Worm (Caenorhabditis elegans) whole organism, young adult: ENCODE data around the gene dhs-14.

ENCODE experiments used
- F22D6.2 ChIP-seq: sonication (generic microtip); optimal IDR thresholded peaks from 2 replicates; lab custom pipeline; 2016; ENCODE audit warnings: mild to moderate bottlenecking, missing genetic modification characterization, missing compliant biosample characterization
- K12H6.12 ChIP-seq: fragments of 200-800 bp; sonication (Bioruptor generic); optimal IDR thresholded peaks from 2 replicates; lab custom pipeline; 2018; ENCODE audit warnings: mild to moderate bottlenecking, missing genetic modification characterization, missing compliant biosample characterization
- athp-1 ChIP-seq: sonication (generic microtip); optimal IDR thresholded peaks from 2 replicates; lab custom pipeline; 2017; ENCODE audit warnings: mild to moderate bottlenecking, missing genetic modification characterization, missing compliant biosample characterization
- egrh-3 ChIP-seq: fragments of 200-800 bp; sonication (Bioruptor generic); IDR thresholded peaks from 2 replicates; pipeline ENCODE4 v1.3.6; 2022; ENCODE audit warnings: missing genetic modification reagents, missing genetic modification characterization, missing compliant biosample characterization
- nhr-90 ChIP-seq: sonication (generic microtip); optimal IDR thresholded peaks from 2 replicates; lab custom pipeline; 2016; ENCODE audit warnings: missing genotype, mild to moderate bottlenecking, missing genetic modification characterization, missing compliant biosample characterization
- unc-130 ChIP-seq: sonication (generic microtip); optimal IDR thresholded peaks from 2 replicates; lab custom pipeline; 2016; ENCODE audit warnings: missing genetic modification reagents, missing genetic modification characterization, missing compliant biosample characterization

- TF ChIP-seq nhr-90 (no peak), K12H6.12 (tag; lab: Kevin White, UChicago) (no peak), F22D6.2 (tag; lab: Kevin White, UChicago) (no peak), athp-1 (tag; lab: Kevin White, UChicago) (no peak), egrh-3 (GFP tag; lab: Robert Waterston, UW) (no peak), unc-130 (GFP tag; lab: Kevin White, UChicago) (no peak)
Observed at ce11 chrV:2801955-2802354, 37.0 kb upstream of the dhs-14 start.
